Worm (Caenorhabditis elegans) whole organism, young adult: ENCODE results near the gene T09F3.5.

Experiments
- B0035.1 ChIP-seq: sonication (generic microtip); optimal IDR thresholded peaks from 2 replicates; lab custom pipeline; 2016; ENCODE audit warnings: missing genetic modification characterization, mild to moderate bottlenecking, missing compliant biosample characterization, missing genotype, missing genetic modification reagents
- B0261.1 ChIP-seq: sonication (generic microtip); optimal IDR thresholded peaks from 2 replicates; lab custom pipeline; 2016; ENCODE audit warnings: mild to moderate bottlenecking, missing genetic modification characterization, moderate library complexity, missing compliant biosample characterization
- B0336.3 ChIP-seq: fragments of 200-800 bp; sonication (Bioruptor generic); IDR thresholded peaks from 2 replicates; pipeline ENCODE4 v1.3.6; 2022; ENCODE audit warnings: missing genetic modification characterization, missing compliant biosample characterization
- C17E4.6 ChIP-seq: fragments of 200-800 bp; sonication (Bioruptor generic); IDR thresholded peaks from 2 replicates; pipeline ENCODE4 v1.3.6; 2022; ENCODE audit warnings: missing genetic modification reagents, missing genetic modification characterization, missing compliant biosample characterization
- F33H1.4 ChIP-seq: fragments of 200-800 bp; sonication (Bioruptor generic); IDR thresholded peaks from 2 replicates; pipeline ENCODE4 v1.3.6; 2022; ENCODE audit warnings: missing genetic modification reagents, missing genetic modification characterization, missing compliant biosample characterization
- F49E8.2 ChIP-seq: sonication (generic microtip); optimal IDR thresholded peaks from 3 replicates; lab custom pipeline; 2017; ENCODE audit warnings: missing genetic modification characterization, mild to moderate bottlenecking, missing compliant biosample characterization, antibody characterized with exemption, moderate library complexity; ENCODE audit not compliant: insufficient read depth
- K12H6.12 ChIP-seq: fragments of 200-800 bp; sonication (Bioruptor generic); optimal IDR thresholded peaks from 2 replicates; lab custom pipeline; 2018; ENCODE audit warnings: mild to moderate bottlenecking, missing genetic modification characterization, missing compliant biosample characterization
- Y56A3A.18 ChIP-seq: fragments of 200-800 bp; sonication (Bioruptor generic); IDR thresholded peaks from 2 replicates; pipeline ENCODE4 v1.3.6; 2022; ENCODE audit warnings: missing genetic modification reagents, missing genetic modification characterization, missing compliant biosample characterization
- ZK185.1 ChIP-seq: sonication (generic microtip); optimal IDR thresholded peaks from 2 replicates; lab custom pipeline; 2016; ENCODE audit warnings: mild to moderate bottlenecking, missing genetic modification characterization, missing compliant biosample characterization; ENCODE audit not compliant: poor library complexity, severe bottlenecking
- aptf-3 ChIP-seq: fragments of 200-800 bp; sonication (Bioruptor generic); IDR thresholded peaks from 2 replicates; pipeline ENCODE4 v1.3.6; 2022; ENCODE audit warnings: missing genetic modification characterization, missing compliant biosample characterization
- atf-7 ChIP-seq: sonication (generic microtip); optimal IDR thresholded peaks from 2 replicates; lab custom pipeline; 2017; ENCODE audit warnings: mild to moderate bottlenecking, missing genetic modification characterization, missing compliant biosample characterization
- attf-3 ChIP-seq: fragments of 200-800 bp; sonication (Bioruptor generic); conservative IDR thresholded peaks from 2 replicates; pipeline ENCODE4 v1.3.6; 2022; ENCODE audit warnings: missing genetic modification reagents, missing genetic modification characterization, missing compliant biosample characterization
- attf-5 ChIP-seq: fragments of 200-800 bp; sonication (Bioruptor generic); optimal IDR thresholded peaks from 2 replicates; lab custom pipeline; 2018; ENCODE audit warnings: mild to moderate bottlenecking, missing genetic modification characterization, missing compliant biosample characterization
- bed-1 ChIP-seq: fragments of 200-800 bp; sonication (Bioruptor generic); IDR thresholded peaks from 2 replicates; pipeline ENCODE4 v1.3.6; 2022; ENCODE audit warnings: missing genetic modification reagents, missing genetic modification characterization, missing compliant biosample characterization
- bed-2 ChIP-seq: fragments of 200-800 bp; sonication (Bioruptor generic); IDR thresholded peaks from 2 replicates; pipeline ENCODE4 v1.3.6; 2022; ENCODE audit warnings: missing genetic modification reagents, missing genetic modification characterization, missing compliant biosample characterization
- cebp-1 ChIP-seq, 2 experiments: fragments of 200-800 bp in 1 of 2; sonication (Bioruptor generic) in 1 of 2; sonication (generic microtip) in 1 of 2; IDR thresholded peaks in 1 of 2; optimal IDR thresholded peaks in 1 of 2; 2 replicates each; pipeline versions ENCODE4 v1.3.6 to Lab custom; 2017 to 2022; ENCODE audit warnings: missing compliant biosample characterization in 2 of 2, missing genetic modification characterization in 2 of 2, mild to moderate bottlenecking in 1 of 2, missing genetic modification reagents in 1 of 2, moderate library complexity in 1 of 2
- cebp-2 ChIP-seq: fragments of 200-800 bp; sonication (Bioruptor generic); IDR thresholded peaks from 2 replicates; pipeline ENCODE4 v1.3.6; 2022; ENCODE audit warnings: missing genetic modification characterization, missing compliant biosample characterization
- ceh-27 ChIP-seq: fragments of 200-800 bp; sonication (Bioruptor generic); optimal IDR thresholded peaks from 2 replicates; lab custom pipeline; 2018; ENCODE audit warnings: mild to moderate bottlenecking, missing genetic modification characterization, moderate library complexity, missing compliant biosample characterization
- ceh-40 ChIP-seq: fragments of 200-800 bp; sonication (Bioruptor generic); IDR thresholded peaks from 2 replicates; pipeline ENCODE4 v1.3.6; 2022; ENCODE audit warnings: missing genetic modification characterization, missing compliant biosample characterization
- dox-1 ChIP-seq: fragments of 200-800 bp; sonication (Bioruptor generic); IDR thresholded peaks from 2 replicates; pipeline ENCODE4 v1.3.6; 2022; ENCODE audit warnings: missing genetic modification reagents, missing genetic modification characterization, missing compliant biosample characterization
- efl-1 ChIP-seq: fragments of 150-350 bp; optimal IDR thresholded peaks from 2 replicates; lab custom pipeline; 2014; ENCODE audit warnings: missing biosample characterization, missing genetic modification reagents, missing genetic modification characterization
- egl-44 ChIP-seq: fragments of 200-800 bp; sonication (Bioruptor generic); IDR thresholded peaks from 2 replicates; pipeline ENCODE4 v1.3.6; 2022; ENCODE audit warnings: missing genetic modification reagents, missing genetic modification characterization, missing compliant biosample characterization
- egrh-3 ChIP-seq: fragments of 200-800 bp; sonication (Bioruptor generic); IDR thresholded peaks from 2 replicates; pipeline ENCODE4 v1.3.6; 2022; ENCODE audit warnings: missing genetic modification reagents, missing genetic modification characterization, missing compliant biosample characterization
- hmg-1.2 ChIP-seq: fragments of 200-800 bp; sonication (Bioruptor generic); IDR thresholded peaks from 2 replicates; pipeline ENCODE4 v1.3.6; 2022; ENCODE audit warnings: missing genetic modification reagents, missing genetic modification characterization, missing compliant biosample characterization
- hrde-1 ChIP-seq: sonication (generic microtip); optimal IDR thresholded peaks from 2 replicates; lab custom pipeline; 2016; ENCODE audit warnings: missing genetic modification characterization, mild to moderate bottlenecking, missing compliant biosample characterization, moderate library complexity, missing genotype, missing genetic modification reagents, borderline replicate concordance
- lin-35 ChIP-seq, 3 experiments: fragments of 150-350 bp in 2 of 3; sonication (generic microtip) in 1 of 3; optimal IDR thresholded peaks; 2 replicates each; lab custom pipeline; 2014 to 2018; ENCODE audit warnings: missing biosample characterization in 3 of 3, missing genetic modification characterization in 3 of 3, missing genetic modification reagents in 3 of 3
- lin-40 ChIP-seq: sonication (generic microtip); optimal IDR thresholded peaks from 2 replicates; lab custom pipeline; 2016; ENCODE audit warnings: missing genetic modification characterization, mild to moderate bottlenecking, missing compliant biosample characterization, missing genotype, missing genetic modification reagents
- lsl-1 ChIP-seq: fragments of 200-800 bp; sonication (Bioruptor generic); optimal IDR thresholded peaks from 2 replicates; lab custom pipeline; 2018; ENCODE audit warnings: mild to moderate bottlenecking, missing genetic modification characterization, moderate library complexity, missing compliant biosample characterization
- madf-10 ChIP-seq: sonication (generic microtip); optimal IDR thresholded peaks from 2 replicates; lab custom pipeline; 2016; ENCODE audit warnings: mild to moderate bottlenecking, missing genetic modification characterization, missing compliant biosample characterization
- madf-8 ChIP-seq: fragments of 200-800 bp; sonication (Bioruptor generic); conservative IDR thresholded peaks from 2 replicates; pipeline ENCODE4 v1.3.6; 2022; ENCODE audit warnings: missing genetic modification reagents, missing genetic modification characterization, missing compliant biosample characterization
- mcd-1 ChIP-seq: fragments of 200-800 bp; sonication (Bioruptor generic); IDR thresholded peaks from 2 replicates; pipeline ENCODE4 v1.3.6; 2022; ENCODE audit warnings: missing genetic modification reagents, missing genetic modification characterization, missing compliant biosample characterization
- mxl-1 ChIP-seq: sonication (generic microtip); optimal IDR thresholded peaks from 2 replicates; lab custom pipeline; 2016; ENCODE audit warnings: missing genetic modification characterization, missing compliant biosample characterization
- nfyb-1 ChIP-seq: fragments of 200-800 bp; sonication (Bioruptor generic); IDR thresholded peaks from 2 replicates; pipeline ENCODE4 v1.3.6; 2022; ENCODE audit warnings: missing genetic modification reagents, missing genetic modification characterization, missing compliant biosample characterization
- nhr-120 ChIP-seq: fragments of 200-800 bp; sonication (Bioruptor generic); IDR thresholded peaks from 2 replicates; pipeline ENCODE4 v1.3.6; 2022; ENCODE audit warnings: missing genetic modification characterization, missing compliant biosample characterization
- rec-8 ChIP-seq, 2 experiments: sonication (generic microtip); optimal IDR thresholded peaks; 2 replicates each; lab custom pipeline; 2016; ENCODE audit warnings: mild to moderate bottlenecking in 2 of 2, missing genetic modification characterization in 2 of 2, missing genetic modification reagents in 2 of 2, missing genotype in 2 of 2, missing biosample characterization in 1 of 2, missing compliant biosample characterization in 1 of 2, moderate library complexity in 1 of 2
- sea-2 ChIP-seq: fragments of 200-800 bp; sonication (Bioruptor generic); IDR thresholded peaks from 2 replicates; pipeline ENCODE4 v1.3.6; 2022; ENCODE audit warnings: missing genetic modification characterization, missing compliant biosample characterization
- tbp1 ChIP-seq: fragments of 200-800 bp; sonication (Bioruptor generic); optimal IDR thresholded peaks from 2 replicates; lab custom pipeline; 2018; ENCODE audit warnings: mild to moderate bottlenecking, missing genetic modification characterization, missing compliant biosample characterization
- xnd-1 ChIP-seq: sonication (generic microtip); optimal IDR thresholded peaks from 2 replicates; lab custom pipeline; 2016; ENCODE audit warnings: missing genotype, missing genetic modification reagents, missing genetic modification characterization, missing compliant biosample characterization
- zfh-2 ChIP-seq: fragments of 200-800 bp; sonication (Bioruptor generic); conservative IDR thresholded peaks from 2 replicates; pipeline ENCODE4 v1.3.6; 2022; ENCODE audit warnings: missing genetic modification reagents, missing genetic modification characterization, missing compliant biosample characterization
- zim-3 ChIP-seq: sonication (generic microtip); optimal IDR thresholded peaks from 2 replicates; lab custom pipeline; 2017; ENCODE audit warnings: mild to moderate bottlenecking, missing genetic modification characterization, moderate library complexity, missing compliant biosample characterization
- ztf-18 ChIP-seq: sonication (generic microtip); optimal IDR thresholded peaks from 2 replicates; lab custom pipeline; 2016; ENCODE audit warnings: missing genotype, mild to moderate bottlenecking, missing genetic modification characterization, missing compliant biosample characterization
- ztf-22 ChIP-seq: fragments of 200-800 bp; sonication (Bioruptor generic); optimal IDR thresholded peaks from 2 replicates; lab custom pipeline; 2018; ENCODE audit warnings: mild to moderate bottlenecking, missing genetic modification characterization, moderate library complexity, missing compliant biosample characterization
- ztf-25 ChIP-seq: fragments of 200-800 bp; sonication (Bioruptor generic); IDR thresholded peaks from 2 replicates; pipeline ENCODE4 v1.3.6; 2022; ENCODE audit warnings: missing genetic modification reagents, missing genetic modification characterization, missing compliant biosample characterization
- ztf-3 ChIP-seq: fragments of 200-800 bp; sonication (Bioruptor generic); optimal IDR thresholded peaks from 2 replicates; lab custom pipeline; 2018; ENCODE audit warnings: mild to moderate bottlenecking, missing genetic modification characterization, missing compliant biosample characterization

T09F3.5 gene

DNA sequence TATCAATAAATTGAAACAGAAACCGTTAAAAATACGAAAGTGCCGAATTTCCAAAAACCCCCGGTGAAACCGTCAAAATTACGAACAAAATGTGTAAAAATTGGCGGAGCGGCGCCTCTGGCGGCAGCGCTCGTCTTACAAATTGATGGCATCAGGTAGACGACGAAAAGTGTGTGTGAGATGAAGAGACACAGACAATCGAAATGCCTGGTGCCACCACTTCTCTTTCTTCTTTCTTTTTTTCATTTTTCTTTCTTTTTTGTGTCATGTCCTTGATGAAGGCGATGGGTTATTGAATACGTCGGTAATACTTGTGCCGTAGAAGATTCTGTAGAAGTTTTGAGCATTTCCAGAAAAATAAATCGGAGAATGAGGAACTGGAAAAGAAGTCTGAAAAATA lies 18.8 kb upstream of the T09F3.5 start:
- peak; percentile 62 for TF ChIP-seq hmg-1.2 (GFP tag; lab: Robert Waterston, UW)
- TF ChIP-seq lsl-1 (GFP tag; lab: Kevin White, UChicago) = no peak
- no peak for TF ChIP-seq hrde-1

DNA sequence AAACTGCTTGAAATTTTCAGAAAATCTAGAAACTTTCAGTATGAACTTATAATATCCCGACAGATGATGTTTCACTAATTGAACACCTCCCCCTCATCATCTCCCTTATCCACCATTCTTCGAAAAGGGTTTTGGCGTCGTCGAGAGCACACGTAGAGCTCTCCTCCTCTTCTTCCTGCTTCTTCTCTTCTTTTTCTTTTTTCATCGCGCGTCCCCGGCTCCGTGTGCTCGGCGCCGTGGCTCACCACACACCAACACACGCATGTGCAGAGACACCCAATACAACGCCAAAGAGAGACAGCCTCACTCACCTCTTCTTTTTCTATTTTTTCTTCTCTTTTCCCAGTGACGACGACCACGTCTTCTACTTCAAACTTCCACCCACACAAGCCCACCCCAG lies 17.1 kb upstream of the T09F3.5 start:
- no peak for TF ChIP-seq ceh-27 (GFP tag; lab: Kevin White, UChicago)
- TF ChIP-seq B0336.3 (GFP tag; lab: Robert Waterston, UW) = no peak
- no peak for TF ChIP-seq zim-3
- TF ChIP-seq egrh-3 (GFP tag; lab: Robert Waterston, UW) = 0 out of 2 replicates have a peak, but pooled peaks have one; percentile 30
- TF ChIP-seq zfh-2 (GFP tag; lab: Robert Waterston, UW) = peak; percentile 53; the same call in 1 of the 2 replicates

ce11 chrII:10382247-10382646 lies 14.4 kb upstream of the T09F3.5 start:
- TF ChIP-seq Y56A3A.18 (GFP tag; lab: Robert Waterston, UW) (peak; percentile 64; the same call in 1 of the 2 replicates), ZK185.1 (tag; lab: Kevin White, UChicago) (peak; percentile 11), sea-2 (GFP tag; lab: Robert Waterston, UW) (no peak), atf-7 (tag; lab: Kevin White, UChicago) (no peak), ztf-3 (GFP tag; lab: Kevin White, UChicago) (no peak), madf-10 (tag; lab: Kevin White, UChicago) (no peak), aptf-3 (GFP tag; lab: Robert Waterston, UW) (no peak), attf-5 (GFP tag; lab: Kevin White, UChicago) (peak; percentile 26), egl-44 (GFP tag; lab: Robert Waterston, UW) (no peak), dox-1 (GFP tag; lab: Robert Waterston, UW) (peak; percentile 73), lsl-1 (GFP tag; lab: Kevin White, UChicago) (no peak), ztf-22 (GFP tag; lab: Kevin White, UChicago) (no peak), ztf-25 (GFP tag; lab: Robert Waterston, UW) (no peak), rec-8 (tag; optimal IDR thresholded peaks at IDR 0.05; lab: Kevin White, UChicago) (no peak), bed-2 (GFP tag; lab: Robert Waterston, UW) (no peak), xnd-1 (no peak), K12H6.12 (tag; lab: Kevin White, UChicago) (no peak), F33H1.4 (no peak), egrh-3 (GFP tag; lab: Robert Waterston, UW) (peak; percentile 65; the same call in 1 of the 2 replicates), B0261.1 (tag; lab: Kevin White, UChicago) (no peak), lin-35 (GFP tag; optimal IDR thresholded peaks at IDR 0.05; lab: Kevin White, UChicago) (no peak), madf-8 (GFP tag; lab: Robert Waterston, UW) (no peak), nfyb-1 (GFP tag; lab: Robert Waterston, UW) (no peak), ztf-18 (tag; lab: Kevin White, UChicago) (no peak), cebp-1 (GFP tag; IDR thresholded peaks at IDR 0.05; lab: Robert Waterston, UW) (peak; percentile 31; the same call in 1 of the 2 replicates), cebp-1 (tag; optimal IDR thresholded peaks at IDR 0.05; lab: Kevin White, UChicago) (peak; percentile 67), mxl-1 (tag; lab: Kevin White, UChicago) (no peak), efl-1 (GFP tag; lab: Kevin White, UChicago) (no peak), zfh-2 (GFP tag; lab: Robert Waterston, UW) (peak; percentile 81), nhr-120 (GFP tag; lab: Robert Waterston, UW) (no peak), bed-1 (no peak), F49E8.2 (tag; lab: Kevin White, UChicago) (no peak), tbp1 (GFP tag; lab: Kevin White, UChicago) (peak; percentile 6), C17E4.6 (GFP tag; lab: Robert Waterston, UW) (no peak), attf-3 (GFP tag; lab: Robert Waterston, UW) (no peak), B0035.1 (tag; lab: Kevin White, UChicago) (no peak), cebp-2 (GFP tag; lab: Robert Waterston, UW) (no peak), lin-40 (peak; percentile 30), ceh-40 (no peak), mcd-1 (peak; percentile 51; the same call in 1 of the 2 replicates)
